Worm (Caenorhabditis elegans): Measurements from ENCODE around the gene Y38F1A.7.

DNA sequence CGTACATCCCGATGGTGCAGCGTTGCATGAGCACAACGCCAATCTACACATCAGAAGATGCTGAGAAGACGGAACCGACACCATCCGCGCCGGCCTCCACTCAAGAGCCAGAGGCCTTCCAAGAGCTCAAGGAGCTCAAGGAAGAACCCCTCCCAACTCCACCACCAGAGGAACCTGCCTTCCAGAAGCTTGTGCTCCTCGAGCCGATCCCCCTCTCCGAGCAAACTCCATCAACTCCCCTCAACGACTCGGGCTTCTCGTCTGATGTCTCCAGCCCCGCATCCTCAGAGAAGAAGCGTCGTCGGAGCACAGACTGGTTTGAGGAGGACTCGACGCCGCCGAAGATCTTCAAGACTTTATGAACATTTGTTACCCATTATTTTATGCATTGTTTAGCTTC lies 5.4 kb downstream of the Y38F1A.7 start:
- no peak for TF ChIP-seq unc-120 (tag; optimal IDR thresholded peaks at IDR 0.05; ENCODE audit: poor library complexity, severe bottlenecking)
- TF ChIP-seq lin-13 (tag; optimal IDR thresholded peaks at IDR 0.05), result no peak
- no peak for TF ChIP-seq ces-1 (GFP tag; optimal IDR thresholded peaks at IDR 0.05)

All from whole organism, mixed stage, embryonic.